Worm (Caenorhabditis elegans) whole organism, L3 larva: Measurements from ENCODE around the gene col-128.

Experiments used
- R02D3.7 ChIP-seq: fragments of 150-350 bp; optimal IDR thresholded peaks from 2 replicates; lab custom pipeline; 2014; ENCODE audit warnings: missing biosample characterization, missing genetic modification characterization
- ZK546.5 ChIP-seq: sonication (generic microtip); optimal IDR thresholded peaks from 2 replicates; lab custom pipeline; 2017; ENCODE audit warnings: missing biosample characterization, missing genetic modification characterization
- ama-1 ChIP-seq: fragments of 150-350 bp; optimal IDR thresholded peaks from 2 replicates; lab custom pipeline; 2018
- ceh-16 ChIP-seq: sonication (generic microtip); optimal IDR thresholded peaks from 2 replicates; lab custom pipeline; 2017; ENCODE audit warnings: missing biosample characterization, missing genetic modification characterization
- ceh-28 ChIP-seq: fragments of 150-350 bp; optimal IDR thresholded peaks from 2 replicates; lab custom pipeline; 2014; ENCODE audit warnings: missing biosample characterization, missing genetic modification reagents, missing genetic modification characterization
- ceh-9 ChIP-seq: sonication (generic microtip); optimal IDR thresholded peaks from 2 replicates; lab custom pipeline; 2018; ENCODE audit warnings: missing biosample characterization, missing genetic modification characterization
- daf-12 ChIP-seq: fragments of 150-350 bp; optimal IDR thresholded peaks from 2 replicates; lab custom pipeline; 2014; ENCODE audit warnings: missing biosample characterization, missing genetic modification reagents, missing genetic modification characterization
- egl-27 ChIP-seq: sonication (generic microtip); optimal IDR thresholded peaks from 4 replicates; lab custom pipeline; 2017; ENCODE audit warnings: missing biosample characterization, missing genetic modification reagents, missing genetic modification characterization
- egl-5 ChIP-seq: fragments of 150-350 bp; optimal IDR thresholded peaks from 2 replicates; lab custom pipeline; 2017; ENCODE audit warnings: missing biosample characterization, missing genetic modification reagents, missing genetic modification characterization, inconsistent platforms
- elt-1 ChIP-seq: fragments of 150-350 bp; optimal IDR thresholded peaks from 2 replicates; lab custom pipeline; 2014; ENCODE audit warnings: missing biosample characterization, missing genetic modification characterization
- elt-2 ChIP-seq: sonication (generic microtip); optimal IDR thresholded peaks from 2 replicates; lab custom pipeline; 2016; ENCODE audit warnings: missing genetic modification reagents, mild to moderate bottlenecking, missing genetic modification characterization, missing compliant biosample characterization
- elt-3 ChIP-seq, 3 experiments: fragments of 150-350 bp in 1 of 3; sonication (generic microtip) in 2 of 3; optimal IDR thresholded peaks; 2 replicates in 2 of 3; 4 replicates in 1 of 3; lab custom pipeline; 2014 to 2017; ENCODE audit warnings: missing biosample characterization in 3 of 3, missing genetic modification characterization in 3 of 3
- eor-1 ChIP-seq, 2 experiments: fragments of 150-350 bp; optimal IDR thresholded peaks; 2 replicates each; lab custom pipeline; 2014 to 2018; ENCODE audit warnings: missing biosample characterization in 2 of 2, missing genetic modification characterization in 2 of 2
- fkh-10 ChIP-seq: sonication (generic microtip); optimal IDR thresholded peaks from 2 replicates; lab custom pipeline; 2017; ENCODE audit warnings: missing biosample characterization, missing genetic modification reagents, missing genetic modification characterization
- fos-1 ChIP-seq: fragments of 150-350 bp; optimal IDR thresholded peaks from 2 replicates; lab custom pipeline; 2014; ENCODE audit warnings: missing biosample characterization, missing genetic modification characterization
- hmg-11 ChIP-seq: sonication (generic microtip); optimal IDR thresholded peaks from 2 replicates; lab custom pipeline; 2016; ENCODE audit warnings: missing genetic modification characterization, missing compliant biosample characterization
- jun-1 ChIP-seq: fragments of 150-350 bp; optimal IDR thresholded peaks from 2 replicates; lab custom pipeline; 2014; ENCODE audit warnings: missing biosample characterization, missing genetic modification reagents, missing genetic modification characterization
- lin-15B ChIP-seq: fragments of 150-350 bp; optimal IDR thresholded peaks from 2 replicates; lab custom pipeline; 2014; ENCODE audit warnings: missing biosample characterization, missing genetic modification characterization
- lin-39 ChIP-seq: fragments of 150-350 bp; optimal IDR thresholded peaks from 2 replicates; lab custom pipeline; 2018; ENCODE audit warnings: missing biosample characterization, missing genetic modification reagents, missing genetic modification characterization
- lsy-12 ChIP-seq: sonication (generic microtip); optimal IDR thresholded peaks from 2 replicates; lab custom pipeline; 2016; ENCODE audit warnings: mild to moderate bottlenecking, missing genetic modification characterization, missing compliant biosample characterization
- mdl-1 ChIP-seq: fragments of 150-350 bp; optimal IDR thresholded peaks from 2 replicates; lab custom pipeline; 2014; ENCODE audit warnings: missing biosample characterization, missing genetic modification characterization
- mml-1 ChIP-seq: fragments of 150-350 bp; sonication (generic microtip); optimal IDR thresholded peaks from 3 replicates; lab custom pipeline; 2014; ENCODE audit warnings: missing biosample characterization, missing genetic modification characterization
- nfya-1 ChIP-seq: sonication (generic microtip); optimal IDR thresholded peaks from 2 replicates; lab custom pipeline; 2017; ENCODE audit warnings: missing genetic modification characterization, mild to moderate bottlenecking, missing compliant biosample characterization, antibody characterized with exemption, moderate library complexity; ENCODE audit not compliant: insufficient read depth
- nhr-11 ChIP-seq: fragments of 150-350 bp; optimal IDR thresholded peaks from 2 replicates; lab custom pipeline; 2014; ENCODE audit warnings: missing biosample characterization, missing genetic modification characterization
- nhr-12 ChIP-seq: fragments of 150-350 bp; optimal IDR thresholded peaks from 2 replicates; lab custom pipeline; 2014; ENCODE audit warnings: missing biosample characterization, missing genetic modification characterization
- nhr-23 ChIP-seq: fragments of 150-350 bp; optimal IDR thresholded peaks from 2 replicates; lab custom pipeline; 2014; ENCODE audit warnings: missing biosample characterization, missing genetic modification reagents, missing genetic modification characterization
- nhr-237 ChIP-seq: fragments of 150-350 bp; optimal IDR thresholded peaks from 2 replicates; lab custom pipeline; 2014; ENCODE audit warnings: missing biosample characterization, missing genetic modification characterization
- nhr-25 ChIP-seq: sonication (generic microtip); optimal IDR thresholded peaks from 2 replicates; lab custom pipeline; 2017; ENCODE audit warnings: missing biosample characterization, missing genetic modification characterization
- nhr-28 ChIP-seq: fragments of 150-350 bp; optimal IDR thresholded peaks from 2 replicates; lab custom pipeline; 2014; ENCODE audit warnings: missing biosample characterization, missing genetic modification characterization
- nhr-43 ChIP-seq: sonication (generic microtip); optimal IDR thresholded peaks from 2 replicates; lab custom pipeline; 2016; ENCODE audit warnings: mild to moderate bottlenecking, missing genetic modification characterization, missing compliant biosample characterization; ENCODE audit not compliant: poor library complexity, severe bottlenecking
- nhr-67 ChIP-seq: fragments of 150-350 bp; optimal IDR thresholded peaks from 2 replicates; lab custom pipeline; 2014; ENCODE audit warnings: missing biosample characterization, missing genetic modification characterization
- nhr-76 ChIP-seq: fragments of 150-350 bp; sonication (generic microtip); optimal IDR thresholded peaks from 5 replicates; lab custom pipeline; 2014; ENCODE audit warnings: missing biosample characterization, missing genetic modification characterization
- nhr-77 ChIP-seq: fragments of 150-350 bp; optimal IDR thresholded peaks from 2 replicates; lab custom pipeline; 2014; ENCODE audit warnings: missing biosample characterization, missing genetic modification characterization
- pha-4 ChIP-seq: fragments of 150-350 bp; optimal IDR thresholded peaks from 2 replicates; lab custom pipeline; 2014; ENCODE audit warnings: missing biosample characterization, missing genetic modification reagents, missing genetic modification characterization
- pqm-1 ChIP-seq: fragments of 150-350 bp; optimal IDR thresholded peaks from 2 replicates; lab custom pipeline; 2017; ENCODE audit warnings: missing biosample characterization, missing genetic modification characterization, inconsistent platforms
- sea-2 ChIP-seq: fragments of 150-350 bp; sonication (generic microtip); optimal IDR thresholded peaks from 4 replicates; lab custom pipeline; 2014; ENCODE audit warnings: missing biosample characterization, missing genetic modification reagents, missing genetic modification characterization
- skn-1 ChIP-seq: fragments of 150-350 bp; optimal IDR thresholded peaks from 2 replicates; lab custom pipeline; 2014; ENCODE audit warnings: missing biosample characterization, missing genetic modification characterization
- snpc-4 ChIP-seq: fragments of 150-350 bp; optimal IDR thresholded peaks from 2 replicates; lab custom pipeline; 2014; ENCODE audit warnings: missing biosample characterization, missing genetic modification characterization
- tbx-2 ChIP-seq: sonication (generic microtip); optimal IDR thresholded peaks from 2 replicates; lab custom pipeline; 2016; ENCODE audit warnings: mild to moderate bottlenecking, missing genetic modification characterization, missing compliant biosample characterization
- unc-39 ChIP-seq: sonication (generic microtip); optimal IDR thresholded peaks from 4 replicates; lab custom pipeline; 2017; ENCODE audit warnings: missing biosample characterization, missing genetic modification characterization
- unc-62 ChIP-seq: fragments of 150-350 bp; sonication (generic microtip); optimal IDR thresholded peaks from 4 replicates; lab custom pipeline; 2014; ENCODE audit warnings: missing biosample characterization, missing genetic modification reagents, missing genetic modification characterization
- zag-1 ChIP-seq: fragments of 150-350 bp; optimal IDR thresholded peaks from 2 replicates; lab custom pipeline; 2014; ENCODE audit warnings: missing biosample characterization, missing genetic modification characterization
- ztf-11 ChIP-seq: fragments of 150-350 bp; optimal IDR thresholded peaks from 2 replicates; lab custom pipeline; 2014; ENCODE audit warnings: missing biosample characterization, missing genetic modification characterization
- ztf-4 ChIP-seq: fragments of 150-350 bp; optimal IDR thresholded peaks from 2 replicates; lab custom pipeline; 2014; ENCODE audit warnings: missing biosample characterization, missing genetic modification characterization

The col-128 gene

ce11 chrIV:11524241-11524692 lies 27.5 kb downstream of the col-128 start, which contains the start of gene mep-1:
Gene mep-1 (plus strand): TSS chrIV:11524642.
- peak; percentile 95 for TF ChIP-seq lin-39 (tag; lab: Kevin White, UChicago)
- peak; percentile 76 for TF ChIP-seq nhr-25 (tag; lab: Kevin White, UChicago)
- TF ChIP-seq lsy-12 (tag; lab: Kevin White, UChicago), result peak; percentile 32
- TF ChIP-seq ztf-4 (tag; lab: Kevin White, UChicago), result no peak
- no peak for TF ChIP-seq nhr-76 (tag; lab: Kevin White, UChicago)
- no peak for TF ChIP-seq egl-5 (tag; lab: Kevin White, UChicago)
- TF ChIP-seq fos-1 (tag; lab: Kevin White, UChicago), result no peak
- no peak for TF ChIP-seq nhr-77 (tag; lab: Kevin White, UChicago)
- peak; percentile 31 for TF ChIP-seq pha-4
- peak; percentile 77 for TF ChIP-seq nfya-1 (tag; lab: Kevin White, UChicago)
- TF ChIP-seq elt-2, result peak; percentile 33
- TF ChIP-seq ama-1, result peak; percentile 69
- peak; percentile 11 for TF ChIP-seq tbx-2 (tag; lab: Kevin White, UChicago)
- no peak for TF ChIP-seq ceh-16 (tag; lab: Kevin White, UChicago)
- no peak for TF ChIP-seq nhr-28
- peak; percentile 35 for TF ChIP-seq skn-1 (tag; lab: Kevin White, UChicago)
- peak; percentile 38 for TF ChIP-seq nhr-43 (tag; lab: Kevin White, UChicago)
- TF ChIP-seq egl-27 (tag; lab: Kevin White, UChicago), result no peak
- TF ChIP-seq nhr-12, result no peak
- peak; percentile 68 for TF ChIP-seq lin-15B (tag; lab: Kevin White, UChicago)
- no peak for TF ChIP-seq unc-39 (tag; lab: Kevin White, UChicago)
- peak; percentile 77 for TF ChIP-seq snpc-4 (tag; lab: Kevin White, UChicago)
- TF ChIP-seq hmg-11 (tag; lab: Kevin White, UChicago), result peak; percentile 78
- TF ChIP-seq fkh-10, result peak; percentile 54
- TF ChIP-seq nhr-23 (tag; lab: Kevin White, UChicago), result peak; percentile 55
- TF ChIP-seq R02D3.7 (tag; lab: Kevin White, UChicago), result peak; percentile 57
- no peak for TF ChIP-seq daf-12
- peak; percentile 23 for TF ChIP-seq jun-1
- TF ChIP-seq eor-1 (tag; optimal IDR thresholded peaks at IDR 0.05; lab: Kevin White, UChicago), result no peak
- no peak for TF ChIP-seq nhr-67 (tag; lab: Kevin White, UChicago)
- peak; percentile 37 for TF ChIP-seq nhr-11 (tag; lab: Kevin White, UChicago)
- no peak for TF ChIP-seq ceh-9 (tag; lab: Kevin White, UChicago)
- no peak for TF ChIP-seq ztf-11 (tag; lab: Kevin White, UChicago)
- TF ChIP-seq, all 47 proteins: peak for 18

DNA sequence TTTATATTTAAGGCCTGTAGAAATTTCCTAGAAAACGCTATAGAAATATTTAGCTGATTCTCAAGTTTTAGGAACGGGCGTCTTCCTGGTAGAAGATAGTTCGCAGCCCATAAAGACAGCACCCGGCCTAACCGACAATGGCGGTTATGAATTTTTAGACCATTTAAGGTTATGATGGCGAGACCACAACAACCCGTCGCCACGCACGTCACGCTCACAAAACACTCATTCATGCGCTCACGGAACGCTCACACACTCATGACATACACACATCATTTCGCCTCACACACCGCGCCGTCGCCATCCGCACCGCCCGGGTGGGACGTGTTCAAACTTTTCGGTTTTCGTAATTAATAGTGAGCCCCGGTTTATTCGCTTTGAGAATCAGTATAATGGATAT lies 28.1 kb downstream of the col-128 start:
- TF ChIP-seq zag-1 (tag; lab: Kevin White, UChicago), result no peak
- no peak for TF ChIP-seq nhr-77 (tag; lab: Kevin White, UChicago)
- no peak for TF ChIP-seq mml-1
- TF ChIP-seq lin-15B (tag; lab: Kevin White, UChicago), result peak; percentile 8
- TF ChIP-seq ztf-4 (tag; lab: Kevin White, UChicago), result no peak
- TF ChIP-seq nhr-43 (tag; lab: Kevin White, UChicago), result no peak
- TF ChIP-seq jun-1, result no peak
- TF ChIP-seq egl-5 (tag; lab: Kevin White, UChicago), result no peak

DNA sequence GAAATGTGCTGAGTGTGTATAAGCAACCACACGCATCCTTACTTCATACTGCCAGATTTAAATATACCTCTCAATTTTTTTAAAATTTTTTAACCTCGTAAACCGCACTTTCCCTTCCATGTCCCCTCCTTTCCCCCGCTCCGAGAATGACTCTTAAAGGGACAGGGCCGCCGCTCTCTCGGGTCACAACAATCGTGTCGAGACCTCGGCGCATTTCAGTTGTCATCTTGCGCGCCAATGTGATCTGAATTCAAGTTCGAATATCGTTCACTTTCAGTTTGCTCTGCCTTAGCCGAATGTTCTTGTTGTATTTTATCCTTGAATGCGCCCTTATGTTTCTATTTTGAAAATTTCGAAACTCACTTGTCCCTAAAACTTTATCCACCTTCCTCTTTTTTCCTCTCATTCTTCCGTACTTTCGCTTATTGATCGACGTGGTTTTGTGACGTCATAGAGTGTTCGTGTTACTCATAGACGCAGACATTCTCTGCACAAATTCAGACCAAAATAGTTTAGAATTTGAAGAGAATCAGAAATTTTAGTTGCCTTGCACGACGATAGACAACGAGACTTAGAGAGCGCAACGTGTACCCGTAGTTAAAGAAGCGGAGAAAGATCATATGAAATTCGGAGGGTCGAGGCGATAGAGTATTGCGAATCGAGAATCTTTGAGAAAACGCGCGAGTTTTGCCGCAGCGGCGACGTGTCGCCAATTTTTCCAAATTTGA lies 29.4 kb downstream of the col-128 start:
- TF ChIP-seq pha-4 (peak; percentile 81), nhr-25 (tag; lab: Kevin White, UChicago) (peak; percentile 56), lin-15B (tag; lab: Kevin White, UChicago) (peak; percentile 59), ceh-28 (tag; lab: Kevin White, UChicago) (peak; percentile 91), nhr-237 (no peak), lin-39 (tag; lab: Kevin White, UChicago) (no peak), sea-2 (GFP tag; lab: Kevin White, UChicago) (peak; percentile 25), unc-62 (peak; percentile 32), elt-2 (peak; percentile 57), lsy-12 (tag; lab: Kevin White, UChicago) (peak; percentile 58), ZK546.5 (no peak), nhr-23 (tag; lab: Kevin White, UChicago) (peak; percentile 77), nfya-1 (tag; lab: Kevin White, UChicago) (peak; percentile 73), ztf-11 (tag; lab: Kevin White, UChicago) (no peak), nhr-67 (tag; lab: Kevin White, UChicago) (no peak), nhr-28 (no peak), pqm-1 (tag; lab: Kevin White, UChicago) (peak; percentile 59), R02D3.7 (tag; lab: Kevin White, UChicago) (peak; percentile 71), fos-1 (tag; lab: Kevin White, UChicago) (no peak), mdl-1 (tag; lab: Kevin White, UChicago) (no peak), elt-1 (tag; lab: Kevin White, UChicago) (no peak), eor-1 (tag; optimal IDR thresholded peaks at IDR 0.05; lab: Kevin White, UChicago) (no peak), mml-1 (no peak), nhr-77 (tag; lab: Kevin White, UChicago) (no peak), nhr-76 (tag; lab: Kevin White, UChicago) (no peak), nhr-12 (no peak), jun-1 (peak; percentile 46), egl-27 (tag; lab: Kevin White, UChicago) (no peak), elt-3 (tag; optimal IDR thresholded peaks at IDR 0.05; lab: Kevin White, UChicago) (no peak), snpc-4 (tag; lab: Kevin White, UChicago) (peak; percentile 36), nhr-43 (tag; lab: Kevin White, UChicago) (peak; percentile 52)
